Worm (Caenorhabditis elegans) whole organism, dauer: ENCODE results near the gene Y22D7AR.14.

Experiments
- unc-62 ChIP-seq: sonication (generic microtip); optimal IDR thresholded peaks from 2 replicates; lab custom pipeline; 2017; ENCODE audit warnings: missing biosample characterization, missing genetic modification reagents, missing genetic modification characterization

The Y22D7AR.14 gene

ce11 chrIII:1676588-1676987 is 13.2 kb downstream of the Y22D7AR.14 start, which contains the start of gene Y22D7AR.6:
Gene Y22D7AR.6 (minus strand): TSS chrIII:1676721.
- no peak for TF ChIP-seq unc-62 (GFP tag; lab: Kevin White, UChicago)

ce11 chrIII:1674760-1675159 is 15.1 kb downstream of the Y22D7AR.14 start:
- TF ChIP-seq unc-62 (GFP tag; lab: Kevin White, UChicago): no peak

DNA sequence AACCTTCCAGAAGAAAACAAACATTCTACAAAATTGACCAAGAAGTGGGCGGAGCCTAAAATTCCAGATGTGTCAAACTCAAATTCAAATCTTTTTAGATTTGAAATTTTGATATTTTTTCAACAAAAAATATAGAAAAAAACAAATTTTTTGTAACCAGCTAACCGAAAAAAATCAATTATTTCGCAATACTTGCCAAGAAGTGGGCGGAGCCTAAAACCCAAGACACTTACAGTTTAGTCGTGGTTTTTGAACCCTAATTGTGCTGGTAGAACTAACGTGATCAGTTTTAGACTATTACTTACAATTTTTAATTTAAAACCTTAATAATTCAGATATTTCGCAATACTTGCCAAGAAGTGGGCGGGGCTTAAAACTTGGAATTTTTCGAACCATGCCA is 16.5 kb downstream of the Y22D7AR.14 start:
- no peak for TF ChIP-seq unc-62 (GFP tag; lab: Kevin White, UChicago)

- TF ChIP-seq unc-62 (GFP tag; lab: Kevin White, UChicago): no peak
These were observed 21.3 kb downstream of the Y22D7AR.14 start, which contains the start of gene glb-30 for ce11 chrIII:1668519-1668918. Gene glb-30 (minus strand): TSS chrIII:1668619.

- TF ChIP-seq unc-62 (GFP tag; lab: Kevin White, UChicago): no peak
These were observed 22.9 kb downstream of the Y22D7AR.14 start for ce11 chrIII:1666893-1667292.

- TF ChIP-seq unc-62 (GFP tag; lab: Kevin White, UChicago): no peak
These were observed 24.0 kb downstream of the Y22D7AR.14 start, which contains the start of gene Y22D7AR.3 for ce11 chrIII:1665799-1666308. Gene Y22D7AR.3 (minus strand): TSS chrIII:1665849.

- no peak for TF ChIP-seq unc-62 (GFP tag; lab: Kevin White, UChicago)
These were observed 24.5 kb downstream of the Y22D7AR.14 start for ce11 chrIII:1665373-1665772.

- TF ChIP-seq unc-62 (GFP tag; lab: Kevin White, UChicago): no peak
These were observed 25.0 kb downstream of the Y22D7AR.14 start, which contains the start of gene Y22D7AL.16 for ce11 chrIII:1664761-1665266. Gene Y22D7AL.16 (minus strand): TSS chrIII:1665216.

DNA sequence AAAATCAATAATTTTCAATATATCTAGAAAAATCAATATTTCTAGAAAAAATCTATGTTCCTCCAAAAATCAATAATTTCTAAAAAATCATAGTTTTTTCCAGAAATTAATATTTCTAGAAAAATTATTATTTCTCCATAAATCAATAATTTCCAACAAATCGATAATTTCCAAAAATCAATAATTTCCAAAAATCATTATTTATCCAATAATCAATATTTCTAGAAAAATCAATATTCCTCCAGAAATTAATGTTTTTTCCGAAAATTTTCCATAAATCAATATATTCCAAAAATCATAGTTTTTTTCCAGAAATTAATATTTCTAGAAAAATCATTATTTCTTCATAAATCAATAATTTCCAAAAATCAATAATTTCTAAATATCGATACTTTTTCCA is 26.8 kb downstream of the Y22D7AR.14 start:
- TF ChIP-seq unc-62 (GFP tag; lab: Kevin White, UChicago): no peak

ce11 chrIII:1662405-1662804 is 27.4 kb downstream of the Y22D7AR.14 start:
- TF ChIP-seq unc-62 (GFP tag; lab: Kevin White, UChicago): no peak

- TF ChIP-seq unc-62 (GFP tag; lab: Kevin White, UChicago): no peak
These were observed 28.8 kb downstream of the Y22D7AR.14 start for ce11 chrIII:1661031-1661430.

ce11 chrIII:1659763-1660162 is 30.1 kb downstream of the Y22D7AR.14 start, which contains the start of gene Y22D7AL.15:
Gene Y22D7AL.15 (minus strand): TSS chrIII:1659863.
- TF ChIP-seq unc-62 (GFP tag; lab: Kevin White, UChicago): no peak

- TF ChIP-seq unc-62 (GFP tag; lab: Kevin White, UChicago): no peak
These were observed 32.4 kb downstream of the Y22D7AR.14 start, which contains the start of gene cht-4 for ce11 chrIII:1657380-1657779. Gene cht-4 (minus strand): TSS chrIII:1657480.

DNA sequence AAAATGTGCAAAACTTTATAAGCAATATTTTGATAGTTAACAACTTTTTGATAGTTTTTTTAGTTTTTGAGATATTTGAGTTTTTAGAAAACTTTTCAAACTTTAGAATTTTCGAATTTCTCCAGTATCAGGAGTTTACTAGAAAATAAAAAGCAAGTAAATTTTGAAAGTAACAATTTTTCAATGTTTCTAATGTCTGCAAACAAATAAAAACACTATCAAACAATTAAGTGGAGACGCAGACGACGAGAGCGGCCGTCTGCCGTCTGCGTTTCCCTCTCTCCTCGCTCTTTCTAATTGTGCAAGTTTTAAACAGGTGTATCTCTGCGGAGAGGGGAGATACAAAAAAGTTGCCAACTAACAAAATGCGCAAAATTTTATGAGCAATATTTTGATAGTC is 36.9 kb downstream of the Y22D7AR.14 start:
- no peak for TF ChIP-seq unc-62 (GFP tag; lab: Kevin White, UChicago)

- no peak for TF ChIP-seq unc-62 (GFP tag; lab: Kevin White, UChicago)
These were observed 37.6 kb downstream of the Y22D7AR.14 start, which contains the start of gene Y22D7AL.1 for ce11 chrIII:1652181-1652580. Gene Y22D7AL.1 (plus strand): TSS chrIII:1652481.

ce11 chrIII:1641163-1641562 is 48.7 kb downstream of the Y22D7AR.14 start, which contains the start of gene Y22D7AL.3:
Gene Y22D7AL.3 (plus strand): TSS chrIII:1641463.
- no peak for TF ChIP-seq unc-62 (GFP tag; lab: Kevin White, UChicago)

DNA sequence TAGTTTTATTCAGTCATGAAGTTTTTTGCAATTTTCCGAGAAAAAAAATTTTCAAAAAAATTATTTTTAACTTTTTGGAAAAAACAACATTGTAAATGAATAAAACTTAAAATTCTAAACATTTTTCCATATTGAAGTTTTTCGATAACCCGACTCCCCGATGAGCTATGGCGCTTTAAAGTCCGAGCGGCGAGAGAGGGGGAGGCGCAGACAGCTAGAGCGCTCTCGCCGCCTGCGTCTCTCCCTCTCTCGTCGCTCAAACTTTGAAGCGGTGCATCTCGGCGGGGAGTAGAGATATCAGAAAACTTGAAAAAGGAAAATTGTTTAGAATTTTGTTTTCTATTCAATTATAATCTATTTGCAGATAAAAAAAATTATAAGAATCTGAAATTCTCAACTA is 51.5 kb downstream of the Y22D7AR.14 start:
- no peak for TF ChIP-seq unc-62 (GFP tag; lab: Kevin White, UChicago)
